Worm (Caenorhabditis elegans): ENCODE data around the gene cank-26.

Gene cank-26

ce11 chrII:3931825-3932224 lies 43.0 kb downstream of the cank-26 start (continued):
- TF ChIP-seq cebp-1 (GFP tag; IDR thresholded peaks at IDR 0.05) = no peak
- TF ChIP-seq cebp-1 (tag; optimal IDR thresholded peaks at IDR 0.05) = peak; percentile 11
- peak; percentile 40; the same call in 1 of the 2 replicates for TF ChIP-seq hsf-1 (GFP tag; IDR thresholded peaks at IDR 0.05)
- no peak for TF ChIP-seq F22D6.2 (tag; optimal IDR thresholded peaks at IDR 0.05)
- no peak for TF ChIP-seq ztf-3 (GFP tag; optimal IDR thresholded peaks at IDR 0.05)
- 0 out of 2 replicates have a peak, but pooled peaks have one; percentile 59 for TF ChIP-seq ceh-58 (GFP tag; IDR thresholded peaks at IDR 0.05)
- TF ChIP-seq rpc-1 (optimal IDR thresholded peaks at IDR 0.05) = no peak
- no peak for TF ChIP-seq rpc-1 (tag; optimal IDR thresholded peaks at IDR 0.05)
- no peak for TF ChIP-seq attf-3 (GFP tag; conservative IDR thresholded peaks at IDR 0.05)
- TF ChIP-seq ekl-4 (GFP tag; IDR thresholded peaks at IDR 0.05) = peak; percentile 86
- TF ChIP-seq attf-6 (GFP tag; IDR thresholded peaks at IDR 0.05) = peak; percentile 74
- TF ChIP-seq T26A5.8 (tag; optimal IDR thresholded peaks at IDR 0.05) = no peak
- peak; percentile 65 for TF ChIP-seq madf-6 (GFP tag; IDR thresholded peaks at IDR 0.05)
- 0 out of 2 replicates have a peak, but pooled peaks have one; percentile 15 for TF ChIP-seq ceh-40 (GFP tag; IDR thresholded peaks at IDR 0.05)
- TF ChIP-seq F49E8.2 (tag; optimal IDR thresholded peaks at IDR 0.05; ENCODE audit: insufficient read depth) = peak; percentile 2
- peak; percentile 51 for TF ChIP-seq xnd-1 (tag; optimal IDR thresholded peaks at IDR 0.05)
- TF ChIP-seq nfya-2 (GFP tag; IDR thresholded peaks at IDR 0.05) = no peak
- peak; percentile 29 for TF ChIP-seq lsl-1 (GFP tag; optimal IDR thresholded peaks at IDR 0.05)
- TF ChIP-seq bed-1 (GFP tag; IDR thresholded peaks at IDR 0.05) = 0 out of 2 replicates have a peak, but pooled peaks have one; percentile 72
- TF ChIP-seq lin-54 (GFP tag; optimal IDR thresholded peaks at IDR 0.05) = no peak
- TF ChIP-seq ztf-28 (GFP tag; IDR thresholded peaks at IDR 0.05) = no peak
- peak; percentile 33; the same call in 1 of the 2 replicates for TF ChIP-seq F33H1.4 (GFP tag; IDR thresholded peaks at IDR 0.05)
- TF ChIP-seq tbp1 (GFP tag; optimal IDR thresholded peaks at IDR 0.05) = peak; percentile 39
- no peak for TF ChIP-seq Y95B8A.8 (GFP tag; IDR thresholded peaks at IDR 0.05)

ce11 chrII:3931230-3931629 lies 43.6 kb downstream of the cank-26 start:
- 0 out of 2 replicates have a peak, but pooled peaks have one; percentile 67 for TF ChIP-seq nfya-2 (GFP tag; IDR thresholded peaks at IDR 0.05)
- peak; percentile 79 for TF ChIP-seq nfyb-1 (GFP tag; IDR thresholded peaks at IDR 0.05)
- TF ChIP-seq K11D2.4 (GFP tag; IDR thresholded peaks at IDR 0.05) = no peak
- no peak for TF ChIP-seq ceh-79 (tag; optimal IDR thresholded peaks at IDR 0.05)

ce11 chrII:3930478-3931182 lies 44.2 kb downstream of the cank-26 start:
- TF ChIP-seq dox-1 (GFP tag; IDR thresholded peaks at IDR 0.05) = 0 out of 2 replicates have a peak, but pooled peaks have one; percentile 26
- TF ChIP-seq zfh-2 (GFP tag; conservative IDR thresholded peaks at IDR 0.05) = peak; percentile 85
- TF ChIP-seq ztf-26 (tag; optimal IDR thresholded peaks at IDR 0.05) = no peak
- TF ChIP-seq lin-40 (tag; optimal IDR thresholded peaks at IDR 0.05) = peak; percentile 9
- TF ChIP-seq cebp-1 (GFP tag; IDR thresholded peaks at IDR 0.05) = no peak
- peak; percentile 55 for TF ChIP-seq cebp-1 (tag; optimal IDR thresholded peaks at IDR 0.05)
- peak; percentile 1 for TF ChIP-seq tbp1 (GFP tag; optimal IDR thresholded peaks at IDR 0.05)
- 0 out of 2 replicates have a peak, but pooled peaks have one; percentile 14 for TF ChIP-seq K11D2.4 (GFP tag; IDR thresholded peaks at IDR 0.05)
- TF ChIP-seq F55B11.4 (tag; optimal IDR thresholded peaks at IDR 0.05; ENCODE audit: borderline replicate concordance, insufficient read depth) = no peak
- no peak for TF ChIP-seq F57A8.1 (GFP tag; optimal IDR thresholded peaks at IDR 0.05)
- TF ChIP-seq ceh-91 (GFP tag; IDR thresholded peaks at IDR 0.05) = no peak
- TF ChIP-seq pha-4 (tag; optimal IDR thresholded peaks at IDR 0.05) = no peak
- TF ChIP-seq ztf-18 (tag; optimal IDR thresholded peaks at IDR 0.05) = no peak
- TF ChIP-seq unc-62 (GFP tag; optimal IDR thresholded peaks at IDR 0.05) = no peak
- TF ChIP-seq hmg-20 (GFP tag; IDR thresholded peaks at IDR 0.05) = no peak
- peak; percentile 45 for TF ChIP-seq attf-5 (GFP tag; optimal IDR thresholded peaks at IDR 0.05)
- TF ChIP-seq snpc-3.4 (tag; optimal IDR thresholded peaks at IDR 0.05) = no peak
- peak; percentile 87; the same call in 1 of the 2 replicates for TF ChIP-seq hmg-1.2 (GFP tag; IDR thresholded peaks at IDR 0.05)
- peak; percentile 46 for TF ChIP-seq nhr-80 (tag; optimal IDR thresholded peaks at IDR 0.05)
- TF ChIP-seq F39B2.1 (GFP tag; IDR thresholded peaks at IDR 0.05) = no peak
- TF ChIP-seq nfyb-1 (GFP tag; IDR thresholded peaks at IDR 0.05) = peak; percentile 97
- TF ChIP-seq B0035.1 (tag; optimal IDR thresholded peaks at IDR 0.05) = no peak
- TF ChIP-seq snpc-4 (GFP tag; optimal IDR thresholded peaks at IDR 0.05) = no peak
- peak in 1 of 4 experiments; percentile 8 for TF ChIP-seq snpc-4 (tag; optimal IDR thresholded peaks at IDR 0.05)

Data from whole organism, young adult.